Worm (Caenorhabditis elegans): ENCODE data around the gene pax-2.
"Not testable (repeated sequence)": the region's sequence is repeated elsewhere in the genome, so short reads cannot be mapped to it uniquely, and the experiment has no call there.

DNA sequence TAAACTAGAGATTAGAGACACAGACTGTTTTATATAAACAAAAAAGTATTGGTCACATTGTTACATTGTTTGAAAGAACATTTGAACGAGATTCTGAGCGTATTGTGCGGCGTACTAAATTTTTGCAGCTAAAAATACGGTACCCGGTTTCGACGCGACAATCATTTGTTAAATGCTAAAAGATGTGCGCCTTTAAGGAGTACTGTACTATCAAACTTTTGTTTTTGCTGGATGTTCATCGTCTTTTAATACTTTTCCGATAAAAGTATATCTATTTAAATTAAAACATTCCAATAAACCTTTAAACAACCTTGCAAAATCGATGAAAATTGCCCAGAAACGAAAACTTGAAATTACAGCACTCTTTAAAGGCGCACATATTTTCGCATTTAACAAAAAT, 7.4 kb downstream of the pax-2 start, which contains the start of gene K06B9.6:
- not testable (repeated sequence) for TF ChIP-seq him-1, dao-5, W03F9.2 (tag; optimal IDR thresholded peaks at IDR 0.05)

All from whole organism, L4/young adult.